Worm (Caenorhabditis elegans): ENCODE results near the gene C34F11.8.
A peak's percentile ranks its signal among the peaks of the same experiment; 100 is the strongest.

Gene C34F11.8

DNA sequence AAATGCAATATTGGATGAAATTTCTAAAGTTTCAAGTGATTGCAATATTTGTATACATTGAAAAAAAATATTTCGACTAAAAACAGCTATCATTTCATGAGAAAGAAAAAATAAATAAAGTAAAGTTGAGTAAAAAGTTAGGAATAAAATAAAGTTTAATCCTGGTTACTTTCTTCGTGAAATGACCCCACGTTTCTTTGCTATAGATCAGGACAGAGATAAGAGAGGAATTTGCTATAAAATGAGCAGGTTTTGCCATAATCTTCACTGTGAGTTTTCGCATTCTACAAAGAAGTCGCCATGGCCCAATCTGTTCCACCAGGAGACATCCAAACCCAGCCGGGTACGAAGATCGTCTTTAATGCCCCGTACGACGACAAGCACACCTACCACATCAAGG lies 16.7 kb downstream of the C34F11.8 start, which contains the start of gene msp-49:
Gene msp-49 (plus strand): TSS at position 301 of the 400 bp plus-strand sequence.
- no peak for TF ChIP-seq dve-1 (tag; optimal IDR thresholded peaks at IDR 0.05)
- no peak for TF ChIP-seq ceh-45 (GFP tag; IDR thresholded peaks at IDR 0.05)
- TF ChIP-seq elt-4 (tag; optimal IDR thresholded peaks at IDR 0.05) = no peak
- TF ChIP-seq tbx-7 (tag; optimal IDR thresholded peaks at IDR 0.05) = no peak
- TF ChIP-seq pat-9 (tag; optimal IDR thresholded peaks at IDR 0.05) = no peak
- TF ChIP-seq fkh-6 (tag; optimal IDR thresholded peaks at IDR 0.05) = no peak
- TF ChIP-seq zip-5 (tag; optimal IDR thresholded peaks at IDR 0.05) = no peak
- TF ChIP-seq ceh-9 (tag; optimal IDR thresholded peaks at IDR 0.05) = no peak
- TF ChIP-seq ceh-14 (tag; optimal IDR thresholded peaks at IDR 0.05) = no peak
- TF ChIP-seq ceh-30 (tag; optimal IDR thresholded peaks at IDR 0.05) = no peak
- no peak for TF ChIP-seq unc-86 (tag; optimal IDR thresholded peaks at IDR 0.05)
- no peak for TF ChIP-seq eyg-1 (tag; optimal IDR thresholded peaks at IDR 0.05)
- TF ChIP-seq hlh-15 (tag; optimal IDR thresholded peaks at IDR 0.05) = no peak
- no peak for TF ChIP-seq syd-9 (tag; optimal IDR thresholded peaks at IDR 0.05)
- TF ChIP-seq pha-2 (tag; optimal IDR thresholded peaks at IDR 0.05) = no peak

ce11 chrII:5191766-5192165 lies 19.0 kb downstream of the C34F11.8 start:
- TF ChIP-seq elt-4 (tag; optimal IDR thresholded peaks at IDR 0.05) = no peak
- TF ChIP-seq elt-2 (tag; optimal IDR thresholded peaks at IDR 0.05) = peak; percentile 71

DNA sequence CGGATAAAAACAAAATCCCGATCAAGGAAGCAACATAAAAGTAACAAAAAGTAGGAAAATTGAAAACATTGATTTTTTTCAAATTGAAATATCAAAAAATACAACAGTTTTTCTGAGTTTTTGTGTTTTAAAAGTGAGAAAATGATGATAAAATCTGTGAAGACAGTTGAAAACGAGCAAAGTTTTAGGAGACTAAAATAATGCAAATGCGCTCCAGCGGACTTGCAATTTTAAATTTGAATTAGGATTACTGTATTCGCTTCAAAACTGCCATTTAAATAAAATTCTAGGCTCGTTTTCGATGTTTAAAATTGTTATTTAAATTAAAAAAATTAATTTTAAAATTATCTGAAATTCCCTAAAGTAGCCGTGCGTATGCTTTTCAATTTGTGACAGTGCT lies 22.8 kb downstream of the C34F11.8 start:
- TF ChIP-seq ceh-24 (tag; optimal IDR thresholded peaks at IDR 0.05) (no peak), ztf-16 (tag; optimal IDR thresholded peaks at IDR 0.05) (no peak), T23F11.4 (GFP tag; optimal IDR thresholded peaks at IDR 0.05) (no peak), unc-86 (tag; optimal IDR thresholded peaks at IDR 0.05) (no peak), ceh-18 (tag; optimal IDR thresholded peaks at IDR 0.05) (no peak), dve-1 (tag; optimal IDR thresholded peaks at IDR 0.05) (no peak), tbx-2 (tag; optimal IDR thresholded peaks at IDR 0.05) (no peak), lin-11 (tag; optimal IDR thresholded peaks at IDR 0.05) (no peak), ceh-9 (tag; optimal IDR thresholded peaks at IDR 0.05) (no peak), ceh-6 (GFP tag; optimal IDR thresholded peaks at IDR 0.05) (no peak), unc-42 (tag; optimal IDR thresholded peaks at IDR 0.05) (no peak), gmeb-2 (tag; optimal IDR thresholded peaks at IDR 0.05) (no peak), tbx-7 (tag; optimal IDR thresholded peaks at IDR 0.05) (no peak), pha-4 (tag; optimal IDR thresholded peaks at IDR 0.05) (no peak), syd-9 (tag; optimal IDR thresholded peaks at IDR 0.05) (no peak), rnt-1 (tag; optimal IDR thresholded peaks at IDR 0.05) (no peak), unc-55 (GFP tag; optimal IDR thresholded peaks at IDR 0.05) (no peak), ceh-45 (GFP tag; IDR thresholded peaks at IDR 0.05) (no peak), pha-2 (tag; optimal IDR thresholded peaks at IDR 0.05) (no peak), hlh-15 (tag; optimal IDR thresholded peaks at IDR 0.05) (no peak)

DNA sequence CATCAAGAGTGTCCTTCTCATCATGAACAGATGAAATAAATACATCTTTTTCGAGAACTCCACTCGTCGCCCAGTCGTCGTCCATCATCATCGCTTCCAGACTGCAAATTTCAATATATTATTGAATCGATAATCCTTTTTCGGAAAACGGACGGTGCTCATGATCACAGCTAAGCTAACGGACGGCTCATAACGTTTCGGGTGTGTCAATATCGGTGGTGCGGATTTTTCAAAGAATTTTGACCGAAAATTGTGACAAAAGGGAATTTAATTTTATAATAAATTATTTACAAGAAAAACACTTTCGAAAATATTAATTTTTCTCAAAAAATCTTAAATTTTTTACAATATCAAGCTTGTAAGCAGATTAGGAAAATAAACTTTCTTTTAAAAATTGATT lies 23.3 kb downstream of the C34F11.8 start, which contains the start of gene crh-2:
Gene crh-2 (minus strand): TSS at position 101 of the 400 bp plus-strand sequence.
- TF ChIP-seq ceh-31 (tag; optimal IDR thresholded peaks at IDR 0.05) (no peak), sox-2 (GFP tag; IDR thresholded peaks at IDR 0.05) (no peak), hlh-13 (GFP tag; optimal IDR thresholded peaks at IDR 0.05) (no peak), unc-42 (tag; optimal IDR thresholded peaks at IDR 0.05) (no peak), ceh-30 (tag; optimal IDR thresholded peaks at IDR 0.05) (no peak), tbx-2 (tag; optimal IDR thresholded peaks at IDR 0.05) (no peak), eyg-1 (tag; optimal IDR thresholded peaks at IDR 0.05) (no peak), pha-4 (tag; optimal IDR thresholded peaks at IDR 0.05) (no peak), C38D4.7 (GFP tag; optimal IDR thresholded peaks at IDR 0.05) (no peak), ceh-19 (GFP tag; optimal IDR thresholded peaks at IDR 0.05) (no peak), che-1 (tag; optimal IDR thresholded peaks at IDR 0.05) (no peak), ceh-6 (GFP tag; optimal IDR thresholded peaks at IDR 0.05) (no peak), fax-1 (tag; optimal IDR thresholded peaks at IDR 0.05) (no peak), elt-2 (tag; optimal IDR thresholded peaks at IDR 0.05) (no peak), pax-1 (tag; optimal IDR thresholded peaks at IDR 0.05) (no peak), ahr-1 (tag; optimal IDR thresholded peaks at IDR 0.05) (no peak), ceh-18 (tag; optimal IDR thresholded peaks at IDR 0.05) (no peak), K09A11.1 (tag; optimal IDR thresholded peaks at IDR 0.05; ENCODE audit: insufficient read depth) (no peak)

Data from whole organism, late embryonic.